Worm (Caenorhabditis elegans) whole organism, young adult: ENCODE results near the gene F49E8.8.

ENCODE experiments used
- B0261.1 ChIP-seq: sonication (generic microtip); optimal IDR thresholded peaks from 2 replicates; lab custom pipeline; 2016; ENCODE audit warnings: mild to moderate bottlenecking, missing genetic modification characterization, moderate library complexity, missing compliant biosample characterization
- C17E4.6 ChIP-seq: fragments of 200-800 bp; sonication (Bioruptor generic); IDR thresholded peaks from 2 replicates; pipeline ENCODE4 v1.3.6; 2022; ENCODE audit warnings: missing genetic modification reagents, missing genetic modification characterization, missing compliant biosample characterization
- D2030.7 ChIP-seq: fragments of 200-800 bp; sonication (Bioruptor generic); IDR thresholded peaks from 2 replicates; pipeline ENCODE4 v1.3.6; 2022; ENCODE audit warnings: missing genetic modification reagents, missing genetic modification characterization, missing compliant biosample characterization
- F22D6.2 ChIP-seq: sonication (generic microtip); optimal IDR thresholded peaks from 2 replicates; lab custom pipeline; 2016; ENCODE audit warnings: mild to moderate bottlenecking, missing genetic modification characterization, missing compliant biosample characterization
- F49E8.2 ChIP-seq: sonication (generic microtip); optimal IDR thresholded peaks from 3 replicates; lab custom pipeline; 2017; ENCODE audit warnings: missing genetic modification characterization, mild to moderate bottlenecking, missing compliant biosample characterization, antibody characterized with exemption, moderate library complexity; ENCODE audit not compliant: insufficient read depth
- F52B5.7 ChIP-seq: sonication (generic microtip); optimal IDR thresholded peaks from 2 replicates; lab custom pipeline; 2016; ENCODE audit warnings: mild to moderate bottlenecking, missing genetic modification characterization, missing compliant biosample characterization
- F57C9.4 ChIP-seq: sonication (generic microtip); optimal IDR thresholded peaks from 2 replicates; lab custom pipeline; 2017; ENCODE audit warnings: mild to moderate bottlenecking, missing genetic modification characterization, missing compliant biosample characterization
- K12H6.12 ChIP-seq: fragments of 200-800 bp; sonication (Bioruptor generic); optimal IDR thresholded peaks from 2 replicates; lab custom pipeline; 2018; ENCODE audit warnings: mild to moderate bottlenecking, missing genetic modification characterization, missing compliant biosample characterization
- Y53F4B.3 ChIP-seq: fragments of 200-800 bp; sonication (Bioruptor generic); IDR thresholded peaks from 2 replicates; pipeline ENCODE4 v1.3.6; 2022; ENCODE audit warnings: missing genetic modification reagents, missing genetic modification characterization, missing compliant biosample characterization
- Y53G8AR.9 ChIP-seq: fragments of 200-800 bp; sonication (Bioruptor generic); conservative IDR thresholded peaks from 2 replicates; pipeline ENCODE4 v1.3.6; 2022; ENCODE audit warnings: missing genetic modification reagents, missing genetic modification characterization, missing compliant biosample characterization
- Y67H2A.10 ChIP-seq: fragments of 200-800 bp; sonication (Bioruptor generic); conservative IDR thresholded peaks from 2 replicates; pipeline ENCODE4 v1.3.6; 2022; ENCODE audit warnings: missing genetic modification reagents, missing genetic modification characterization, missing compliant biosample characterization
- Y79H2A.3 ChIP-seq: fragments of 200-800 bp; sonication (Bioruptor generic); conservative IDR thresholded peaks from 2 replicates; pipeline ENCODE4 v1.3.6; 2022; ENCODE audit warnings: missing genetic modification reagents, missing genetic modification characterization, missing compliant biosample characterization
- akir-1 ChIP-seq: fragments of 200-800 bp; sonication (Bioruptor generic); optimal IDR thresholded peaks from 2 replicates; lab custom pipeline; 2018; ENCODE audit warnings: mild to moderate bottlenecking, missing genetic modification characterization, moderate library complexity, missing compliant biosample characterization
- athp-1 ChIP-seq: sonication (generic microtip); optimal IDR thresholded peaks from 2 replicates; lab custom pipeline; 2017; ENCODE audit warnings: mild to moderate bottlenecking, missing genetic modification characterization, missing compliant biosample characterization
- bed-2 ChIP-seq: fragments of 200-800 bp; sonication (Bioruptor generic); IDR thresholded peaks from 2 replicates; pipeline ENCODE4 v1.3.6; 2022; ENCODE audit warnings: missing genetic modification reagents, missing genetic modification characterization, missing compliant biosample characterization
- ceh-100 ChIP-seq: fragments of 200-800 bp; sonication (Bioruptor generic); IDR thresholded peaks from 2 replicates; pipeline ENCODE4 v1.3.6; 2022; ENCODE audit warnings: missing genetic modification reagents, missing genetic modification characterization, missing compliant biosample characterization
- ceh-79 ChIP-seq: sonication (generic microtip); optimal IDR thresholded peaks from 2 replicates; lab custom pipeline; 2017; ENCODE audit warnings: mild to moderate bottlenecking, missing genetic modification characterization, missing compliant biosample characterization
- chd-7 ChIP-seq: sonication (generic microtip); optimal IDR thresholded peaks from 2 replicates; lab custom pipeline; 2016; ENCODE audit warnings: mild to moderate bottlenecking, missing genetic modification characterization, moderate library complexity, missing compliant biosample characterization
- egrh-3 ChIP-seq: fragments of 200-800 bp; sonication (Bioruptor generic); IDR thresholded peaks from 2 replicates; pipeline ENCODE4 v1.3.6; 2022; ENCODE audit warnings: missing genetic modification reagents, missing genetic modification characterization, missing compliant biosample characterization
- ekl-4 ChIP-seq: fragments of 200-800 bp; sonication (Bioruptor generic); IDR thresholded peaks from 2 replicates; pipeline ENCODE4 v1.3.6; 2022; ENCODE audit warnings: missing genetic modification reagents, missing genetic modification characterization, missing compliant biosample characterization
- hlh-12 ChIP-seq: sonication (generic microtip); optimal IDR thresholded peaks from 2 replicates; lab custom pipeline; 2016; ENCODE audit warnings: missing genetic modification characterization, missing compliant biosample characterization
- let-526 ChIP-seq: fragments of 200-800 bp; sonication (Bioruptor generic); IDR thresholded peaks from 2 replicates; pipeline ENCODE4 v1.3.6; 2022; ENCODE audit warnings: missing genetic modification reagents, missing genetic modification characterization, missing compliant biosample characterization
- let-607 ChIP-seq, 2 experiments: fragments of 200-800 bp in 1 of 2; sonication (Bioruptor generic) in 1 of 2; sonication (generic microtip) in 1 of 2; optimal IDR thresholded peaks; 2 replicates each; lab custom pipeline; 2016 to 2018; ENCODE audit warnings: mild to moderate bottlenecking in 2 of 2, missing compliant biosample characterization in 2 of 2, missing genetic modification characterization in 2 of 2, moderate library complexity in 2 of 2, missing genotype in 1 of 2
- lin-26 ChIP-seq: fragments of 200-800 bp; sonication (Bioruptor generic); IDR thresholded peaks from 2 replicates; pipeline ENCODE4 v1.3.6; 2022; ENCODE audit warnings: missing genetic modification reagents, missing genetic modification characterization, missing compliant biosample characterization
- lir-1 ChIP-seq: fragments of 200-800 bp; sonication (Bioruptor generic); conservative IDR thresholded peaks from 2 replicates; pipeline ENCODE4 v1.3.6; 2022; ENCODE audit warnings: missing genetic modification reagents, missing genetic modification characterization, missing compliant biosample characterization
- lsl-1 ChIP-seq: fragments of 200-800 bp; sonication (Bioruptor generic); optimal IDR thresholded peaks from 2 replicates; lab custom pipeline; 2018; ENCODE audit warnings: mild to moderate bottlenecking, missing genetic modification characterization, moderate library complexity, missing compliant biosample characterization
- lsy-27 ChIP-seq: sonication (generic microtip); optimal IDR thresholded peaks from 2 replicates; lab custom pipeline; 2017; ENCODE audit warnings: missing genetic modification characterization, mild to moderate bottlenecking, missing compliant biosample characterization, antibody characterized with exemption, missing genotype, borderline replicate concordance; ENCODE audit not compliant: insufficient read depth
- nhr-120 ChIP-seq: fragments of 200-800 bp; sonication (Bioruptor generic); IDR thresholded peaks from 2 replicates; pipeline ENCODE4 v1.3.6; 2022; ENCODE audit warnings: missing genetic modification characterization, missing compliant biosample characterization
- nhr-90 ChIP-seq: sonication (generic microtip); optimal IDR thresholded peaks from 2 replicates; lab custom pipeline; 2016; ENCODE audit warnings: missing genotype, mild to moderate bottlenecking, missing genetic modification characterization, missing compliant biosample characterization
- pbrm-1 ChIP-seq: fragments of 200-800 bp; sonication (Bioruptor generic); IDR thresholded peaks from 2 replicates; pipeline ENCODE4 v1.3.6; 2022; ENCODE audit warnings: missing genetic modification reagents, missing genetic modification characterization, missing compliant biosample characterization
- rpc-1 ChIP-seq, 2 experiments: fragments of 150-350 bp in 1 of 2; sonication (generic microtip) in 1 of 2; optimal IDR thresholded peaks; 2 replicates each; lab custom pipeline; 2014 to 2018; ENCODE audit warnings: missing biosample characterization in 1 of 2, missing genetic modification characterization in 1 of 2, missing genetic modification reagents in 1 of 2, missing genotype in 1 of 2
- snpc-1.3 ChIP-seq: sonication (generic microtip); optimal IDR thresholded peaks from 2 replicates; lab custom pipeline; 2017; ENCODE audit warnings: missing genetic modification characterization, mild to moderate bottlenecking, missing compliant biosample characterization, antibody characterized with exemption, moderate library complexity, missing genotype, missing genetic modification reagents; ENCODE audit not compliant: insufficient read depth
- somi-1 ChIP-seq: fragments of 200-800 bp; sonication (Bioruptor generic); optimal IDR thresholded peaks from 2 replicates; lab custom pipeline; 2018; ENCODE audit warnings: mild to moderate bottlenecking, missing genetic modification characterization, missing compliant biosample characterization
- ztf-18 ChIP-seq: sonication (generic microtip); optimal IDR thresholded peaks from 2 replicates; lab custom pipeline; 2016; ENCODE audit warnings: missing genotype, mild to moderate bottlenecking, missing genetic modification characterization, missing compliant biosample characterization
- ztf-28 ChIP-seq: fragments of 200-800 bp; sonication (Bioruptor generic); IDR thresholded peaks from 2 replicates; pipeline ENCODE4 v1.3.6; 2022; ENCODE audit warnings: missing genetic modification reagents, missing genetic modification characterization, missing compliant biosample characterization

The F49E8.8 gene

ce11 chrIV:7521591-7521990 lies 34.8 kb upstream of the F49E8.8 start (continued):
- no peak for TF ChIP-seq ztf-18 (tag; lab: Kevin White, UChicago)
- no peak for TF ChIP-seq lsl-1 (GFP tag; lab: Kevin White, UChicago)
- TF ChIP-seq D2030.7 (GFP tag; lab: Robert Waterston, UW) = no peak

- TF ChIP-seq lsy-27 (no peak), K12H6.12 (tag; lab: Kevin White, UChicago) (no peak), let-607 (tag; optimal IDR thresholded peaks at IDR 0.05; lab: Kevin White, UChicago) (no peak), somi-1 (no peak), F52B5.7 (tag; lab: Kevin White, UChicago) (no peak), Y53F4B.3 (no peak), ekl-4 (GFP tag; lab: Robert Waterston, UW) (no peak), nhr-120 (GFP tag; lab: Robert Waterston, UW) (no peak), pbrm-1 (GFP tag; lab: Robert Waterston, UW) (no peak), ceh-100 (GFP tag; lab: Robert Waterston, UW) (no peak), chd-7 (tag; lab: Kevin White, UChicago) (no peak), ceh-79 (tag; lab: Kevin White, UChicago) (no peak), B0261.1 (tag; lab: Kevin White, UChicago) (no peak), snpc-1.3 (tag; lab: Kevin White, UChicago) (no peak), ztf-28 (GFP tag; lab: Robert Waterston, UW) (no peak)
These were observed 32.7 kb upstream of the F49E8.8 start for ce11 chrIV:7523744-7524143.

- TF ChIP-seq athp-1 (tag; lab: Kevin White, UChicago) = no peak
- no peak for TF ChIP-seq Y67H2A.10 (GFP tag; lab: Robert Waterston, UW)
- no peak for TF ChIP-seq lir-1 (GFP tag; lab: Robert Waterston, UW)
- no peak for TF ChIP-seq akir-1 (GFP tag; lab: Kevin White, UChicago)
- TF ChIP-seq bed-2 (GFP tag; lab: Robert Waterston, UW) = no peak
- TF ChIP-seq lin-26 (GFP tag; lab: Robert Waterston, UW) = no peak
- no peak for TF ChIP-seq let-607 (tag; optimal IDR thresholded peaks at IDR 0.05; lab: Kevin White, UChicago)
- TF ChIP-seq rpc-1 (optimal IDR thresholded peaks at IDR 0.05; lab: Kevin White, UChicago) = no peak
- no peak for TF ChIP-seq rpc-1 (tag; optimal IDR thresholded peaks at IDR 0.05; lab: Kevin White, UChicago)
- TF ChIP-seq Y79H2A.3 (GFP tag; lab: Robert Waterston, UW) = no peak
- no peak for TF ChIP-seq C17E4.6 (GFP tag; lab: Robert Waterston, UW)
- TF ChIP-seq let-526 (GFP tag; lab: Robert Waterston, UW) = no peak
- no peak for TF ChIP-seq ztf-28 (GFP tag; lab: Robert Waterston, UW)
These were observed 26.0 kb upstream of the F49E8.8 start for ce11 chrIV:7530226-7531070.

ce11 chrIV:7532360-7532759 lies 24.1 kb upstream of the F49E8.8 start, which contains the start of gene R05G6.1:
TSS of gene R05G6.1 (plus strand) at chrIV:7532660.
- no peak for TF ChIP-seq egrh-3
- TF ChIP-seq hlh-12 (tag; lab: Kevin White, UChicago) = no peak
- TF ChIP-seq F49E8.2 (tag; lab: Kevin White, UChicago) = no peak
- no peak for TF ChIP-seq F57C9.4 (tag; lab: Kevin White, UChicago)
- TF ChIP-seq Y53G8AR.9 = no peak
- no peak for TF ChIP-seq Y67H2A.10 (GFP tag; lab: Robert Waterston, UW)
- no peak for TF ChIP-seq ztf-18 (tag; lab: Kevin White, UChicago)
- no peak for TF ChIP-seq athp-1 (tag; lab: Kevin White, UChicago)
- TF ChIP-seq nhr-90 = no peak
- TF ChIP-seq F22D6.2 (tag; lab: Kevin White, UChicago) = no peak
- TF ChIP-seq, all 124 proteins: peak for 0
